Fruit fly (Drosophila melanogaster) whole organism, wandering third instar larva: ENCODE results near the gene SmD1.
A peak's percentile ranks its signal among the peaks of the same experiment; 100 is the strongest.

Source experiments
- Dfd ChIP-seq: fragments of >200 bp; optimal IDR thresholded peaks from 2 replicates; lab custom pipeline; 2017; ENCODE audit warnings: missing biosample characterization, missing genetic modification characterization
- GATAd ChIP-seq: sonication (Bioruptor generic); optimal IDR thresholded peaks from 2 replicates; lab custom pipeline; 2016; ENCODE audit warnings: missing biosample characterization, missing genetic modification characterization
- Hr78 ChIP-seq: fragments of >200 bp; optimal IDR thresholded peaks from 2 replicates; lab custom pipeline; 2017; ENCODE audit warnings: missing biosample characterization, missing genetic modification characterization
- br ChIP-seq: fragments of 200-800 bp; sonication (Bioruptor generic); optimal IDR thresholded peaks from 2 replicates; lab custom pipeline; 2016; ENCODE audit warnings: missing biosample characterization, missing genetic modification characterization
- pan ChIP-seq: fragments of >200 bp; optimal IDR thresholded peaks from 2 replicates; lab custom pipeline; 2017
- woc ChIP-seq: sonication (Bioruptor generic); optimal IDR thresholded peaks from 2 replicates; lab custom pipeline; 2016; ENCODE audit warnings: missing biosample characterization, mild to moderate bottlenecking, missing genetic modification characterization

DNA sequence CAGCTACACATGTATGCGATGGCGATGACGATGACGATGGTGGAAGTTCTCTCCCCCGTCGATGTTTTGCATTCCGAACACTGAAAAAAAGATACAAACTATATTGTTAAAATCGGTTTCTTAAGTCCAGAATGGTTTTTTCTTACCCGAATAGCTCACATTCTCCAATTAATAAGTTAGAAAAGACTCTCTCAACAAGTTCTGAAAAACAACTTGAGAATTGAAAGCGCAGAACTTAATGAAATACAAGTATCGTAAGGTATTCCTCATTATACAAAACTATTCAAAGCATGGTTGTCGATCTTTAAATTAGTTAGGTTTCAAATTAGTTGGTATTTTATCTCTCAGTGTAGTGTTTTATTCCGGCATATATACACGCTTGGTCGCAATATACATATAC lies 28.0 kb downstream of the SmD1 start:
- TF ChIP-seq woc (GFP tag; lab: Kevin White, UChicago) (peak; percentile 23), Hr78 (no peak), pan (lab: Kevin White, UChicago) (no peak), GATAd (GFP tag; lab: Kevin White, UChicago) (no peak), Dfd (GFP tag; lab: Kevin White, UChicago) (no peak), br (GFP tag; lab: Kevin White, UChicago) (no peak)
